Fruit fly (Drosophila melanogaster): Measurements from ENCODE around the gene CG17597.
A peak's percentile ranks its signal among the peaks of the same experiment; 100 is the strongest.

CG17597 gene

DNA sequence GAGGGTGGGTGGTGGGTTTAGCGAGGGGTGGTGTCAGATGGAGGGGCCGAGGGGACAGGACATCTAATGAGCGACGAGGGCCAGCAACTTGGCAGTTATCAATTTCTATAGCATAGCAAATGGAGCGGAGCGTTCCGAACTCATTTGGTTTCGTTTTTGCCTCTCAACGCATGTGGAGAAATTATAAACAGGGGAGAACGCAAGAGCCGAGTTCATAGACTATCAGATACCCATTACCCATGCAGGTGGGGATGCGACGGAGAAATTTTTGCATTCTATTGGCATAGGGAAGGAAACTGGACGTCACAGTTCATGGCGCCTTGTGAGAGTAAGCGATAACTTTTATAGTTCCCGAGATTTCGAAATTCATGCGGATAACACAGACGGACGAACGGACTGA, 21.3 kb upstream of the CG17597 start:
- no peak for TF ChIP-seq bab2 (GFP tag; optimal IDR thresholded peaks at IDR 0.05)
- no peak for TF ChIP-seq CG43689 (GFP tag; IDR thresholded peaks at IDR 0.05)
- TF ChIP-seq CG32532 (GFP tag; IDR thresholded peaks at IDR 0.05): 0 out of 2 replicates have a peak, but pooled peaks have one; percentile 24
- peak; percentile 61 for TF ChIP-seq HLH4C (GFP tag; IDR thresholded peaks at IDR 0.05; ENCODE audit: partially characterized antibody)
- TF ChIP-seq CG14860 (GFP tag; IDR thresholded peaks at IDR 0.05; ENCODE audit: partially characterized antibody): peak; percentile 53; the same call in 1 of the 3 replicates

DNA sequence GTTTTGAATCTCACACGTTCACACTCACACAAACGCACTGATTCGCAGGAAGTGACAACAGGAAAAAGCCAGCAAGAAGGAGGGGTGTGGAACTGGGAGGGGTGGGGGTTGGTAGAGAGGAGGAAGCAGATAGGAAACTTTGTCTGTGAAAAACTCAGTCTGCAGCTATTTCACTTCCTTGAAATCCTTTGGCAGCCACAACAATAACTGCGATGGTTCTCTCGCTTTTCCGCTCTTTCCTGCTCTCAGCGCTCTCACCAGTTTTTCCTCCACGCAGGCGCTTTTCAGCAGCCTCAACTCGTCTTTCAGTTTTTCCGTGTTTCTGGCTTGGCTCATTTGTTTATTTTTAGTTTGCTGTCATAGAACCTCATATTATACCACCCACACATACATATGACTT, 15.9 kb upstream of the CG17597 start:
- no peak for TF ChIP-seq ac (GFP tag; optimal IDR thresholded peaks at IDR 0.05)
- TF ChIP-seq Ets97D (GFP tag; optimal IDR thresholded peaks at IDR 0.05): no peak
- TF ChIP-seq ewg (GFP tag; optimal IDR thresholded peaks at IDR 0.05): peak; percentile 71
- TF ChIP-seq Ets65A (GFP tag): peak; percentile 3
- TF ChIP-seq chinmo (GFP tag; IDR thresholded peaks at IDR 0.05; ENCODE audit: partially characterized antibody): 0 out of 4 replicates have a peak, but pooled peaks have one; percentile 10
- TF ChIP-seq nerfin-1 (tag; optimal IDR thresholded peaks at IDR 0.05): peak; percentile 60
- peak; percentile 32 for TF ChIP-seq CG13894 (tag; optimal IDR thresholded peaks at IDR 0.05)
- peak; percentile 93 for TF ChIP-seq CG15514 (GFP tag; optimal IDR thresholded peaks at IDR 0.05)
- TF ChIP-seq Trl (optimal IDR thresholded peaks at IDR 0.05): peak; percentile 55 to 72
- no peak for TF ChIP-seq Trl (GFP tag; optimal IDR thresholded peaks at IDR 0.05)
- TF ChIP-seq ftz-f1 (GFP tag; optimal IDR thresholded peaks at IDR 0.05): no peak
- peak; percentile 45; the same call in 1 of the 2 replicates for TF ChIP-seq crol (GFP tag; IDR thresholded peaks at IDR 0.05)

DNA sequence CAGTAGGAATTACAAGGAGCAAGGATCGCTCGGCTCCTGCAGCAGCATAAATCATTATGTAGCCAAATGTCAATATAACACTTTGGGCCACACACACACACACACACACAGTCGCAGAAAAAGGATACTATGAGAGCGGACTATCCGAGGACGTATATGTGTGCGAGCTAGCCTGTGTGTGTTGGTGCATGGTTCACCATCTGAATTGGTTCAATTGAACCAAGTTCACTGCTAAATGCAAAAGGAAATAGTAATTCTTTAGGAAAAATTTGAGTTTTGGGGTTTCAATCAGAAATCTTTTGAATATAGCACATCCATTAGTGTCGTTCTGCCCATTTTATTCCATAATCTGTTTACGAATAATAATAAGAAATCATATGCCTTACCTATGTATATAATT, 15.2 kb upstream of the CG17597 start:
- TF ChIP-seq cg (GFP tag; optimal IDR thresholded peaks at IDR 0.05): peak; percentile 42
- TF ChIP-seq CG15696 (tag; optimal IDR thresholded peaks at IDR 0.05): no peak
- TF ChIP-seq fd102C (GFP tag; optimal IDR thresholded peaks at IDR 0.05): no peak
- no peak for TF ChIP-seq tup (GFP tag; optimal IDR thresholded peaks at IDR 0.05)
- no peak for TF ChIP-seq Atf3 (GFP tag; optimal IDR thresholded peaks at IDR 0.05)
- TF ChIP-seq CG15514 (GFP tag; optimal IDR thresholded peaks at IDR 0.05): peak; percentile 94
- no peak for TF ChIP-seq zfh1 (GFP tag; IDR thresholded peaks at IDR 0.05)
- no peak for TF ChIP-seq chn (GFP tag; optimal IDR thresholded peaks at IDR 0.05)
- no peak for TF ChIP-seq ERR (GFP tag; optimal IDR thresholded peaks at IDR 0.05)
- no peak for TF ChIP-seq Lpt (GFP tag; optimal IDR thresholded peaks at IDR 0.05)
- no peak for TF ChIP-seq sd (tag; optimal IDR thresholded peaks at IDR 0.05)
- no peak for TF ChIP-seq CG31365 (tag; optimal IDR thresholded peaks at IDR 0.05)
- no peak for TF ChIP-seq da (GFP tag; optimal IDR thresholded peaks at IDR 0.05)
- no peak for TF ChIP-seq CG33557 (GFP tag; optimal IDR thresholded peaks at IDR 0.05)
- TF ChIP-seq CG11560 (tag; IDR thresholded peaks at IDR 0.05): no peak
- TF ChIP-seq tin (GFP tag; optimal IDR thresholded peaks at IDR 0.05): no peak
- TF ChIP-seq CG10321 (GFP tag; IDR thresholded peaks at IDR 0.05): no peak

DNA sequence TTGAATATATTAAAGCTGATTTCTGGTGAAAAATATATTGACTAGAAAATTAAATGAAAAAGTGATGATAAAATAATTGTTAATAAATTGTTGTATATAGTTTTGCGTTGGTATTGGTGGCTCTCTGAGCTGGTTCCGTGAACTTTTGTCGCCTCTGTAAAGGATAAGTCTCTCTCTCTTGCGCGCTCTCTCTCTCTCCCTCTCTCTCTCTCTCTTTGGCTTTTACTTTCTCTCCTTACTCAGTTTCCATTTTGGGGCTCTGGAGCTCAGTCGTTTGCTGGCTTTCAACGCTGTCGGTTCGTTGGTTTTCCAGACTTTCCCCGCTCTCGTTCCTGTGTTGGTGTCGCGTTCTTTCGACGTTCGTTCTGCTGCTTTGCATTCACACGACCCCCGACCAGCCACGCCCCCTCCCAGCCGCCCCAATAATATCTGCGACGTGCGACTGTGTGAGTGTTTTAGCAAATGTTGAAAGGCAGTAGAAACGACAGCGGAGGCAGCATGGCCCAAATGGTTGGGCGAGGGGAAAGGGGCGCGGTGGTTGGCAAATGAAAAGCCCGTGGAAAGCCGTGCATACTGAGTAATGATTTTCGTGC, 14.1 kb upstream of the CG17597 start, which contains the start of gene CG17321:
Gene CG17321, plus strand, starts transcription at position 268 of the 593 bp plus-strand sequence.
- peak; percentile 22 for TF ChIP-seq yki (optimal IDR thresholded peaks at IDR 0.05)
- no peak for TF ChIP-seq fd102C (GFP tag; optimal IDR thresholded peaks at IDR 0.05)
- no peak for TF ChIP-seq CG6813 (GFP tag; optimal IDR thresholded peaks at IDR 0.05)
- no peak for TF ChIP-seq CG4617 (GFP tag; optimal IDR thresholded peaks at IDR 0.05; ENCODE audit: borderline replicate concordance)
- TF ChIP-seq CG10209 (GFP tag; optimal IDR thresholded peaks at IDR 0.05): no peak
- no peak for TF ChIP-seq br (optimal IDR thresholded peaks at IDR 0.05)
- no peak for TF ChIP-seq CG3995 (GFP tag; optimal IDR thresholded peaks at IDR 0.05)
- no peak for TF ChIP-seq CG31365 (tag; optimal IDR thresholded peaks at IDR 0.05)
- TF ChIP-seq CG9817 (tag; optimal IDR thresholded peaks at IDR 0.05): no peak
- TF ChIP-seq Lpt (GFP tag; optimal IDR thresholded peaks at IDR 0.05): no peak
- no peak for TF ChIP-seq nerfin-1 (tag; optimal IDR thresholded peaks at IDR 0.05)
- no peak for TF ChIP-seq CG1832 (GFP tag; optimal IDR thresholded peaks at IDR 0.05)
- TF ChIP-seq zfh2 (GFP tag; optimal IDR thresholded peaks at IDR 0.05): no peak
- TF ChIP-seq sna (GFP tag; IDR thresholded peaks at IDR 0.05; ENCODE audit: partially characterized antibody): no peak
- TF ChIP-seq Jarid2 (GFP tag; optimal IDR thresholded peaks at IDR 0.05): peak; percentile 60
- no peak for TF ChIP-seq CG14860 (GFP tag; IDR thresholded peaks at IDR 0.05; ENCODE audit: partially characterized antibody)
- TF ChIP-seq Poxn (GFP tag; IDR thresholded peaks at IDR 0.05): no peak
- no peak for TF ChIP-seq Antp (GFP tag; optimal IDR thresholded peaks at IDR 0.05)
- no peak for TF ChIP-seq Pdp1 (GFP tag; optimal IDR thresholded peaks at IDR 0.05)

Measured in whole organism, embryonic.